Worm (Caenorhabditis elegans): ENCODE measurements around the gene oac-3.

Gene oac-3

ce11 chrV:13907557-13908104 lies 8.3 kb downstream of the oac-3 start (continued):
- TF ChIP-seq snpc-4 (GFP tag; optimal IDR thresholded peaks at IDR 0.05): no peak
- TF ChIP-seq snpc-4 (tag; optimal IDR thresholded peaks at IDR 0.05): peak in 1 of 4 experiments; percentile 34
- no peak for TF ChIP-seq T26A5.8 (tag; optimal IDR thresholded peaks at IDR 0.05)
- TF ChIP-seq F37B4.10 (GFP tag; IDR thresholded peaks at IDR 0.05): peak; percentile 93; the same call in 1 of the 2 replicates
- 0 out of 2 replicates have a peak, but pooled peaks have one; percentile 61 for TF ChIP-seq ceh-40 (GFP tag; IDR thresholded peaks at IDR 0.05)
- peak; percentile 76 for TF ChIP-seq gei-17 (GFP tag; optimal IDR thresholded peaks at IDR 0.05)
- peak; percentile 77 for TF ChIP-seq cebp-1 (GFP tag; IDR thresholded peaks at IDR 0.05)
- TF ChIP-seq cebp-1 (tag; optimal IDR thresholded peaks at IDR 0.05): peak; percentile 94
- peak; percentile 73 for TF ChIP-seq lir-1 (GFP tag; conservative IDR thresholded peaks at IDR 0.05)
- TF ChIP-seq nhr-27 (tag; optimal IDR thresholded peaks at IDR 0.05): no peak
- no peak for TF ChIP-seq hrde-1 (tag; optimal IDR thresholded peaks at IDR 0.05; ENCODE audit: borderline replicate concordance)
- TF ChIP-seq madf-3 (GFP tag; IDR thresholded peaks at IDR 0.05): peak; percentile 69
- peak; percentile 54; the same call in 1 of the 2 replicates for TF ChIP-seq ceh-100 (GFP tag; IDR thresholded peaks at IDR 0.05)
- no peak for TF ChIP-seq bed-2 (GFP tag; IDR thresholded peaks at IDR 0.05)
- TF ChIP-seq mes-4 (tag; optimal IDR thresholded peaks at IDR 0.05): no peak
- no peak for TF ChIP-seq snpc-1.3 (tag; optimal IDR thresholded peaks at IDR 0.05; ENCODE audit: insufficient read depth)
- TF ChIP-seq ztf-26 (tag; optimal IDR thresholded peaks at IDR 0.05): peak; percentile 86
- TF ChIP-seq nhr-80 (tag; optimal IDR thresholded peaks at IDR 0.05): peak; percentile 47
- TF ChIP-seq madf-6 (GFP tag; IDR thresholded peaks at IDR 0.05): no peak; the same call in 1 of the 2 replicates
- peak; percentile 68 for TF ChIP-seq ekl-4 (GFP tag; IDR thresholded peaks at IDR 0.05)
- TF ChIP-seq ztf-3 (GFP tag; optimal IDR thresholded peaks at IDR 0.05): peak; percentile 47
- no peak for TF ChIP-seq egrh-3 (GFP tag; IDR thresholded peaks at IDR 0.05)
- TF ChIP-seq snpc-3.4 (tag; optimal IDR thresholded peaks at IDR 0.05): no peak
- no peak for TF ChIP-seq hlh-12 (tag; optimal IDR thresholded peaks at IDR 0.05)
- peak; percentile 71 for TF ChIP-seq tbp1 (GFP tag; optimal IDR thresholded peaks at IDR 0.05)
- TF ChIP-seq hmg-20 (GFP tag; IDR thresholded peaks at IDR 0.05): peak; percentile 62; the same call in 1 of the 2 replicates
- peak; percentile 19; the same call in 1 of the 2 replicates for TF ChIP-seq rcor-1 (GFP tag; IDR thresholded peaks at IDR 0.05)
- no peak for TF ChIP-seq mxl-1 (tag; optimal IDR thresholded peaks at IDR 0.05)
- peak in 1 of 3 experiments; percentile 55 for TF ChIP-seq lin-35 (GFP tag; optimal IDR thresholded peaks at IDR 0.05)
- TF ChIP-seq nfya-2 (GFP tag; IDR thresholded peaks at IDR 0.05): no peak
- no peak for TF ChIP-seq bed-1 (GFP tag; IDR thresholded peaks at IDR 0.05)
- no peak for TF ChIP-seq lsy-27 (tag; optimal IDR thresholded peaks at IDR 0.05; ENCODE audit: borderline replicate concordance, insufficient read depth)
- no peak for TF ChIP-seq dpl-1 (GFP tag; optimal IDR thresholded peaks at IDR 0.05)
- no peak for TF ChIP-seq akir-1 (GFP tag; optimal IDR thresholded peaks at IDR 0.05)
- peak; percentile 68 for TF ChIP-seq attf-5 (GFP tag; optimal IDR thresholded peaks at IDR 0.05)
- no peak for TF ChIP-seq rpc-1 (optimal IDR thresholded peaks at IDR 0.05)
- no peak for TF ChIP-seq rpc-1 (tag; optimal IDR thresholded peaks at IDR 0.05)
- peak; percentile 78 for TF ChIP-seq F57C9.4 (tag; optimal IDR thresholded peaks at IDR 0.05)
- no peak for TF ChIP-seq ceh-58 (GFP tag; IDR thresholded peaks at IDR 0.05)
- no peak for TF ChIP-seq efl-1 (GFP tag; optimal IDR thresholded peaks at IDR 0.05)
- TF ChIP-seq zfh-2 (GFP tag; conservative IDR thresholded peaks at IDR 0.05): no peak
- TF ChIP-seq somi-1 (GFP tag; optimal IDR thresholded peaks at IDR 0.05): peak; percentile 88
- TF ChIP-seq lin-26 (GFP tag; IDR thresholded peaks at IDR 0.05): peak; percentile 91
- no peak for TF ChIP-seq snpc-1.1 (tag; optimal IDR thresholded peaks at IDR 0.05; ENCODE audit: insufficient read depth)
- no peak for TF ChIP-seq lsl-1 (GFP tag; optimal IDR thresholded peaks at IDR 0.05)
- no peak for TF ChIP-seq ccch-3 (GFP tag; optimal IDR thresholded peaks at IDR 0.05)
- peak; percentile 92 for TF ChIP-seq F52B5.7 (tag; optimal IDR thresholded peaks at IDR 0.05)
- no peak for TF ChIP-seq ztf-18 (tag; optimal IDR thresholded peaks at IDR 0.05)
- TF ChIP-seq repo-1 (tag; optimal IDR thresholded peaks at IDR 0.05): peak; percentile 98

Measured in whole organism, young adult.